Fruit fly (Drosophila melanogaster) whole organism, embryonic: ENCODE measurements around the gene RpS3.

Source experiments
- Bdp1 ChIP-seq: fragments of 200-800 bp; sonication (Bioruptor generic); optimal IDR thresholded peaks from 3 replicates; lab custom pipeline; 2016; ENCODE audit warnings: missing biosample characterization, missing genetic modification characterization
- Bgb ChIP-seq: fragments of 200-800 bp; sonication (Bioruptor generic); IDR thresholded peaks from 2 replicates; pipeline ENCODE4 v1.3.6; 2022; ENCODE audit warnings: missing biosample characterization, missing genetic modification characterization; ENCODE audit not compliant: partially characterized antibody
- Bteb2 ChIP-seq: fragments of 200-800 bp; sonication (Bioruptor generic); optimal IDR thresholded peaks from 2 replicates; lab custom pipeline; 2016; ENCODE audit warnings: missing biosample characterization, missing genetic modification characterization
- C15 ChIP-seq: fragments of 200-800 bp; sonication (Bioruptor generic); IDR thresholded peaks from 3 replicates; pipeline ENCODE4 v1.3.6; 2022; ENCODE audit warnings: missing biosample characterization, missing genetic modification characterization
- CG10543 ChIP-seq: fragments of 200-800 bp; sonication (Bioruptor generic); optimal IDR thresholded peaks from 3 replicates; lab custom pipeline; 2017; ENCODE audit warnings: missing biosample characterization, mild to moderate bottlenecking, missing genetic modification characterization, moderate library complexity
- CG10654 ChIP-seq: fragments of 200-800 bp; sonication (Bioruptor generic); optimal IDR thresholded peaks from 2 replicates; lab custom pipeline; 2016; ENCODE audit warnings: missing biosample characterization, missing genetic modification characterization
- CG11695 ChIP-seq: fragments of 200-800 bp; sonication (Bioruptor generic); IDR thresholded peaks from 3 replicates; pipeline ENCODE4 v1.3.6; 2022; ENCODE audit warnings: missing biosample characterization, missing genetic modification characterization
- CG12299 ChIP-seq: fragments of 200-800 bp; sonication (Bioruptor generic); optimal IDR thresholded peaks from 2 replicates; lab custom pipeline; 2018; ENCODE audit warnings: missing biosample characterization, mild to moderate bottlenecking, missing genetic modification characterization
- CG12391 ChIP-seq: fragments of 200-800 bp; sonication (Bioruptor generic); optimal IDR thresholded peaks from 3 replicates; lab custom pipeline; 2018; ENCODE audit warnings: missing biosample characterization, mild to moderate bottlenecking, missing genetic modification characterization, moderate library complexity
- CG12769 ChIP-seq: fragments of 200-800 bp; sonication (Bioruptor generic); optimal IDR thresholded peaks from 2 replicates; lab custom pipeline; 2019; ENCODE audit warnings: missing biosample characterization, mild to moderate bottlenecking, missing genetic modification characterization, moderate library complexity
- CG13287 ChIP-seq: fragments of 200-800 bp; sonication (Bioruptor generic); IDR thresholded peaks from 2 replicates; pipeline ENCODE4 v1.3.6; 2022; ENCODE audit warnings: missing biosample characterization, missing genetic modification characterization; ENCODE audit not compliant: partially characterized antibody
- CG13624 ChIP-seq: fragments of 200-800 bp; sonication (Bioruptor generic); optimal IDR thresholded peaks from 2 replicates; lab custom pipeline; 2016; ENCODE audit warnings: missing biosample characterization, missing genetic modification characterization
- CG13775 ChIP-seq: fragments of 200-800 bp; sonication (Bioruptor generic); optimal IDR thresholded peaks from 3 replicates; lab custom pipeline; 2017; ENCODE audit warnings: missing biosample characterization, mild to moderate bottlenecking, missing genetic modification characterization
- CG15011 ChIP-seq: fragments of 200-800 bp; sonication (Bioruptor generic); optimal IDR thresholded peaks from 3 replicates; lab custom pipeline; 2018; ENCODE audit warnings: missing biosample characterization, mild to moderate bottlenecking, missing genetic modification characterization
- CG15479 ChIP-seq: fragments of 200-800 bp; sonication (Bioruptor generic); optimal IDR thresholded peaks from 3 replicates; lab custom pipeline; 2019; ENCODE audit warnings: missing biosample characterization, mild to moderate bottlenecking, missing genetic modification characterization, moderate library complexity
- CG16815 ChIP-seq: fragments of 200-800 bp; sonication (Bioruptor generic); optimal IDR thresholded peaks from 3 replicates; lab custom pipeline; 2017; ENCODE audit warnings: missing biosample characterization, mild to moderate bottlenecking, missing genetic modification characterization
- CG17328 ChIP-seq: fragments of 200-800 bp; sonication (Bioruptor generic); IDR thresholded peaks from 2 replicates; pipeline ENCODE4 v1.3.6; 2022; ENCODE audit warnings: missing biosample characterization, missing genetic modification characterization
- CG18476 ChIP-seq: fragments of 200-800 bp; sonication (Bioruptor generic); optimal IDR thresholded peaks from 2 replicates; lab custom pipeline; 2016; ENCODE audit warnings: missing biosample characterization, mild to moderate bottlenecking, missing genetic modification characterization
- CG2678 ChIP-seq: fragments of 200-800 bp; sonication (Bioruptor generic); optimal IDR thresholded peaks from 3 replicates; lab custom pipeline; 2019; ENCODE audit warnings: missing biosample characterization, mild to moderate bottlenecking, missing genetic modification characterization, moderate library complexity
- CG4730 ChIP-seq: fragments of 200-800 bp; sonication (Bioruptor generic); IDR thresholded peaks from 2 replicates; pipeline ENCODE4 v1.3.6; 2022; ENCODE audit warnings: missing biosample characterization, missing genetic modification characterization
- CG6272 ChIP-seq: fragments of 200-800 bp; sonication (Bioruptor generic); IDR thresholded peaks from 2 replicates; pipeline ENCODE4 v1.3.6; 2022; ENCODE audit warnings: missing biosample characterization, missing genetic modification characterization
- CG6654 ChIP-seq: fragments of 200-800 bp; sonication (Bioruptor generic); optimal IDR thresholded peaks from 2 replicates; lab custom pipeline; 2017; ENCODE audit warnings: missing biosample characterization, mild to moderate bottlenecking, missing genetic modification characterization
- CG7839 ChIP-seq: fragments of 200-800 bp; sonication (Bioruptor generic); optimal IDR thresholded peaks from 3 replicates; lab custom pipeline; 2018; ENCODE audit warnings: missing biosample characterization, mild to moderate bottlenecking, missing genetic modification characterization, moderate library complexity
- CG8089 ChIP-seq: fragments of 200-800 bp; sonication (Bioruptor generic); optimal IDR thresholded peaks from 3 replicates; lab custom pipeline; 2016; ENCODE audit warnings: missing biosample characterization, missing genetic modification characterization
- CG8281 ChIP-seq: fragments of 200-800 bp; sonication (Bioruptor generic); optimal IDR thresholded peaks from 2 replicates; lab custom pipeline; 2018; ENCODE audit warnings: missing biosample characterization, mild to moderate bottlenecking, missing genetic modification characterization, moderate library complexity
- CG8388 ChIP-seq: fragments of 200-800 bp; sonication (Bioruptor generic); optimal IDR thresholded peaks from 2 replicates; lab custom pipeline; 2019; ENCODE audit warnings: missing biosample characterization, mild to moderate bottlenecking, missing genetic modification characterization, moderate library complexity
- D19A ChIP-seq: fragments of 200-800 bp; optimal IDR thresholded peaks from 3 replicates; lab custom pipeline; 2019; ENCODE audit warnings: missing biosample characterization, mild to moderate bottlenecking, missing genetic modification characterization, moderate library complexity
- Dll ChIP-seq: fragments of 200-800 bp; sonication (Bioruptor generic); IDR thresholded peaks from 4 replicates; pipeline ENCODE4 v1.3.6; 2022; ENCODE audit warnings: missing biosample characterization, missing genetic modification characterization; ENCODE audit not compliant: partially characterized antibody
- Doc3 ChIP-seq: fragments of 200-800 bp; sonication (Bioruptor generic); IDR thresholded peaks from 3 replicates; pipeline ENCODE4 v1.3.6; 2022; ENCODE audit warnings: missing biosample characterization, missing genetic modification characterization; ENCODE audit not compliant: partially characterized antibody
- HHEX ChIP-seq: fragments of 200-800 bp; sonication (Bioruptor generic); optimal IDR thresholded peaks from 3 replicates; lab custom pipeline; 2017; ENCODE audit warnings: missing biosample characterization, mild to moderate bottlenecking, missing genetic modification characterization, missing genetic modification reagents
- MBD-R2 ChIP-seq: fragments of 200-800 bp; sonication (Bioruptor generic); IDR thresholded peaks from 2 replicates; pipeline ENCODE4 v1.3.6; 2022; ENCODE audit warnings: missing biosample characterization, missing genetic modification characterization
- Optix ChIP-seq: fragments of 200-800 bp; sonication (Bioruptor generic); IDR thresholded peaks from 3 replicates; pipeline ENCODE4 v1.3.6; 2022; ENCODE audit warnings: missing biosample characterization, missing genetic modification characterization
- Pdp1 ChIP-seq, 2 experiments: fragments of 200-800 bp; sonication (Bioruptor generic); optimal IDR thresholded peaks; 3 replicates each; lab custom pipeline; 2016; ENCODE audit warnings: missing biosample characterization in 2 of 2, missing genetic modification characterization in 2 of 2, mild to moderate bottlenecking in 1 of 2, moderate library complexity in 1 of 2
- amos ChIP-seq: fragments of 200-800 bp; sonication (Bioruptor generic); IDR thresholded peaks from 2 replicates; pipeline ENCODE4 v1.3.6; 2022; ENCODE audit warnings: missing biosample characterization, missing genetic modification characterization; ENCODE audit not compliant: partially characterized antibody
- btn ChIP-seq: fragments of 200-800 bp; sonication (Bioruptor generic); optimal IDR thresholded peaks from 2 replicates; lab custom pipeline; 2016; ENCODE audit warnings: missing biosample characterization, missing genetic modification characterization
- cas ChIP-seq: fragments of 200-800 bp; sonication (Bioruptor generic); IDR thresholded peaks from 2 replicates; pipeline ENCODE4 v1.3.6; 2022; ENCODE audit warnings: missing biosample characterization, missing genetic modification characterization
- dan ChIP-seq: fragments of 200-800 bp; sonication (Bioruptor generic); IDR thresholded peaks from 2 replicates; pipeline ENCODE4 v1.3.6; 2022; ENCODE audit warnings: missing biosample characterization, missing genetic modification characterization
- ewg ChIP-seq: fragments of 200-800 bp; sonication (Bioruptor generic); optimal IDR thresholded peaks from 3 replicates; lab custom pipeline; 2017; ENCODE audit warnings: mild to moderate bottlenecking, missing biosample characterization, missing genetic modification reagents, missing genetic modification characterization
- her ChIP-seq: fragments of 200-800 bp; sonication (Bioruptor generic); optimal IDR thresholded peaks from 2 replicates; lab custom pipeline; 2016; ENCODE audit warnings: missing biosample characterization, missing genetic modification characterization
- ind ChIP-seq: fragments of 200-800 bp; sonication (Bioruptor generic); optimal IDR thresholded peaks from 3 replicates; lab custom pipeline; 2016; ENCODE audit warnings: missing biosample characterization, missing genetic modification characterization
- jigr1 ChIP-seq: fragments of 200-800 bp; sonication (Bioruptor generic); IDR thresholded peaks from 3 replicates; pipeline ENCODE4 v1.3.6; 2022; ENCODE audit warnings: missing biosample characterization, missing genetic modification characterization
- kay ChIP-seq: fragments of 200-800 bp; sonication (Bioruptor generic); optimal IDR thresholded peaks from 2 replicates; lab custom pipeline; 2016; ENCODE audit warnings: missing biosample characterization, missing genetic modification characterization
- lola ChIP-seq, 3 experiments: fragments of >200 bp in 2 of 3; fragments of 200-800 bp in 1 of 3; sonication (Bioruptor generic) in 1 of 3; optimal IDR thresholded peaks; 2 replicates each; lab custom pipeline; 2017 to 2019; ENCODE audit warnings: missing biosample characterization in 3 of 3, missing genetic modification characterization in 3 of 3, mild to moderate bottlenecking in 1 of 3, moderate library complexity in 1 of 3
- nom ChIP-seq: fragments of 200-800 bp; sonication (Bioruptor generic); optimal IDR thresholded peaks from 2 replicates; lab custom pipeline; 2017; ENCODE audit warnings: missing biosample characterization, missing genetic modification characterization, mild to moderate bottlenecking, moderate library complexity, missing genetic modification reagents
- onecut ChIP-seq: fragments of 200-800 bp; sonication (Bioruptor generic); IDR thresholded peaks from 2 replicates; pipeline ENCODE4 v1.3.6; 2022; ENCODE audit warnings: missing biosample characterization, missing genetic modification characterization
- p53 ChIP-seq: fragments of 200-800 bp; sonication (Bioruptor generic); optimal IDR thresholded peaks from 2 replicates; lab custom pipeline; 2016; ENCODE audit warnings: missing biosample characterization, missing genetic modification characterization
- sr ChIP-seq: fragments of 200-800 bp; sonication (Bioruptor generic); IDR thresholded peaks from 3 replicates; pipeline ENCODE4 v1.3.6; 2022; ENCODE audit warnings: missing biosample characterization, missing genetic modification characterization
- tup ChIP-seq: fragments of 200-800 bp; sonication (Bioruptor generic); optimal IDR thresholded peaks from 2 replicates; lab custom pipeline; 2016; ENCODE audit warnings: missing biosample characterization, mild to moderate bottlenecking, missing genetic modification characterization, moderate library complexity
- vnd ChIP-seq: fragments of 200-800 bp; sonication (Bioruptor generic); IDR thresholded peaks from 3 replicates; pipeline ENCODE4 v1.3.6; 2022; ENCODE audit warnings: missing biosample characterization, missing genetic modification characterization; ENCODE audit not compliant: partially characterized antibody
- zfh1 ChIP-seq: fragments of 200-800 bp; sonication (Bioruptor generic); IDR thresholded peaks from 3 replicates; pipeline ENCODE4 v1.3.6; 2022; ENCODE audit warnings: missing biosample characterization, missing genetic modification characterization

Gene RpS3

DNA sequence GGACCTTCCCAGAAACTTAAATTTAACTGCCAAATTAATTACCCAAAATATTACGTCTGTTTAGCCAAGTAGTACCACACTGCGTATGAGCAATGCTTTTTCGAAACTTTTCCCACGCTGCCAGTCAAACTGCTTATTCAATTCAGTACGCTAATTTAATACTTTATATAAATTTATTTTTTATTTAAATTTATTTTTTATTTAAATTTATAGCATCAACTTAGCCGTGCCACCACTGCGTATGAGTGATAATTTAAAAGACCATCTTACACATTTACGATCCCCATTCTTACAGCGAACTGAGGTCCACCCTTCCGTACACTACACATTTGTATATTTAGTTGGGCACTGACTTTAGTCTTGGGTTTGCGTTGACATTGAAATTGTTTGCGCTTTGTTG lies 23.0 kb upstream of the RpS3 start (continued):
- TF ChIP-seq CG12299 (peak; percentile 67), CG18476 (peak; percentile 63), dan (GFP tag; lab: Robert Waterston, UW) (no peak), CG10543 (GFP tag; lab: Kevin White, UChicago) (peak; percentile 93), CG2678 (tag; lab: Kevin White, UChicago) (peak; percentile 93), CG12769 (tag; lab: Kevin White, UChicago) (no peak), C15 (GFP tag; lab: Robert Waterston, UW) (no peak), CG15011 (peak; percentile 61), sr (no peak), CG13624 (GFP tag; lab: Kevin White, UChicago) (no peak), ind (GFP tag; lab: Kevin White, UChicago) (peak; percentile 65), her (GFP tag; lab: Kevin White, UChicago) (no peak), HHEX (peak; percentile 81), kay (no peak), CG15479 (GFP tag; lab: Kevin White, UChicago) (no peak), lola (GFP tag; optimal IDR thresholded peaks at IDR 0.05; lab: Kevin White, UChicago) (peak in 1 of 3 experiments; percentile 43), Pdp1 (GFP tag; optimal IDR thresholded peaks at IDR 0.05; lab: Kevin White, UChicago) (peak; percentile 1 to 48), CG6272 (GFP tag; lab: Robert Waterston, UW) (no peak; the same call in 1 of the 2 replicates), D19A (tag; lab: Kevin White, UChicago) (peak; percentile 71), Bgb (GFP tag; lab: Robert Waterston, UW) (no peak), p53 (GFP tag; lab: Kevin White, UChicago) (no peak), Doc3 (GFP tag; lab: Robert Waterston, UW) (no peak), CG11695 (peak; percentile 74; the same call in 2 of the 3 replicates), CG8388 (GFP tag; lab: Kevin White, UChicago) (peak; percentile 21), Dll (GFP tag; lab: Robert Waterston, UW) (no peak), ewg (GFP tag; lab: Kevin White, UChicago) (peak; percentile 20), CG6654 (peak; percentile 60), CG10654 (peak; percentile 64), Bdp1 (no peak), nom (GFP tag; lab: Kevin White, UChicago) (peak; percentile 96), cas (GFP tag; lab: Robert Waterston, UW) (peak; percentile 56), amos (GFP tag; lab: Robert Waterston, UW) (no peak), tup (GFP tag; lab: Kevin White, UChicago) (peak; percentile 64), CG12391 (tag; lab: Kevin White, UChicago) (peak; percentile 78), vnd (GFP tag; lab: Robert Waterston, UW) (no peak), btn (no peak), CG7839 (tag; lab: Kevin White, UChicago) (peak; percentile 83), zfh1 (GFP tag; lab: Robert Waterston, UW) (peak; percentile 70; the same call in 2 of the 3 replicates), CG16815 (peak; percentile 37), Bteb2 (GFP tag; lab: Kevin White, UChicago) (no peak), CG13775 (peak; percentile 83), onecut (GFP tag; lab: Robert Waterston, UW) (peak; percentile 5; the same call in 1 of the 2 replicates), CG17328 (GFP tag; lab: Robert Waterston, UW) (no peak), MBD-R2 (GFP tag; lab: Robert Waterston, UW) (peak; percentile 45; the same call in 1 of the 2 replicates), CG4730 (GFP tag; lab: Robert Waterston, UW) (0 out of 2 replicates have a peak, but pooled peaks have one; percentile 54), jigr1 (no peak), Optix (0 out of 3 replicates have a peak, but pooled peaks have one; percentile 37), CG8281 (tag; lab: Kevin White, UChicago) (peak; percentile 37), CG8089 (GFP tag; lab: Kevin White, UChicago) (no peak), CG13287 (GFP tag; lab: Robert Waterston, UW) (no peak)
